Fruit fly (Drosophila melanogaster): ENCODE measurements around the gene Pdp.

Gene Pdp

dm6 chrX:7686071-7686470, 48.4 kb downstream of the Pdp start (continued):
- no peak for TF ChIP-seq CG6765 (GFP tag; optimal IDR thresholded peaks at IDR 0.05)
